Worm (Caenorhabditis elegans) whole organism, early embryonic: ENCODE results near the gene gcy-8.

Source experiments
- B0310.2 ChIP-seq: sonication (generic microtip); optimal IDR thresholded peaks from 2 replicates; lab custom pipeline; 2016; ENCODE audit warnings: mild to moderate bottlenecking, missing genetic modification characterization, missing compliant biosample characterization
- F13C5.2 ChIP-seq: sonication (generic microtip); optimal IDR thresholded peaks from 2 replicates; lab custom pipeline; 2017; ENCODE audit warnings: mild to moderate bottlenecking, missing genetic modification characterization, inconsistent platforms, missing compliant biosample characterization
- aly-1 ChIP-seq: sonication (generic microtip); optimal IDR thresholded peaks from 2 replicates; lab custom pipeline; 2016; ENCODE audit warnings: missing genetic modification characterization, missing compliant biosample characterization
- ama-1 ChIP-seq: fragments of 150-350 bp; optimal IDR thresholded peaks from 2 replicates; lab custom pipeline; 2014
- ceh-36 ChIP-seq: sonication (generic microtip); optimal IDR thresholded peaks from 2 replicates; lab custom pipeline; 2016; ENCODE audit warnings: missing genetic modification characterization, inconsistent platforms, missing compliant biosample characterization
- ets-7 ChIP-seq: sonication (generic microtip); optimal IDR thresholded peaks from 2 replicates; lab custom pipeline; 2016; ENCODE audit warnings: missing genotype, missing genetic modification characterization, missing compliant biosample characterization
- hmg-4 ChIP-seq: fragments of 200-800 bp; sonication (Bioruptor generic); optimal IDR thresholded peaks from 2 replicates; lab custom pipeline; 2018; ENCODE audit warnings: mild to moderate bottlenecking, missing genetic modification characterization, missing compliant biosample characterization
- hnd-1 ChIP-seq: sonication (generic microtip); optimal IDR thresholded peaks from 2 replicates; lab custom pipeline; 2016; ENCODE audit warnings: missing genetic modification characterization, missing compliant biosample characterization
- pes-1 ChIP-seq: fragments of 200-800 bp; sonication (Bioruptor generic); IDR thresholded peaks from 2 replicates; pipeline ENCODE4 v1.3.6; 2022; ENCODE audit warnings: missing genetic modification reagents, missing genetic modification characterization, missing compliant biosample characterization
- scrt-1 ChIP-seq: fragments of 200-800 bp; sonication (Bioruptor generic); IDR thresholded peaks from 2 replicates; pipeline ENCODE4 v1.3.6; 2022; ENCODE audit warnings: missing genetic modification characterization, missing compliant biosample characterization
- tra-4 ChIP-seq: sonication (generic microtip); optimal IDR thresholded peaks from 2 replicates; lab custom pipeline; 2017; ENCODE audit warnings: missing genetic modification characterization, missing compliant biosample characterization

DNA sequence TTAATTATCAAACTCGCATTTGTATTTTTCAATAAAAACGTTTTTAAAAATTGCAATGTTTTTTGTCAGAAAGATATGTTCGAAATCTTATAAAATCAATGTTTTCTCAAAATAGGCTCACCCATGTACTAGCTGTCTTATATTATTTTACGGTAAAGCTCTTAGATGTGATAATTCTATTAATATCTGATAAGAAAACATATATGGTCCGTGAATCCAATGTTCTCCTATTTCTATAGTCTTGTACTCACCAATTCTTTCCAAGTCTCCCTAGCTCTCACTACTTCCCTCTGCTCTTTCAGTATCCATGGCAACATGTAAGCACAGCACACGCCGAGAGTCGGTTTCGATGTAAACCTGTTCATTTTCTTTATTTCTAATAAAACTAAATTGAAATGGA lies 5.8 kb downstream of the gcy-8 start, which contains the start of gene bbs-2:
- TF ChIP-seq ama-1 (lab: Kevin White, UChicago) = no peak
- no peak for TF ChIP-seq hnd-1 (tag; lab: Kevin White, UChicago)
- TF ChIP-seq F13C5.2 (tag; lab: Kevin White, UChicago) = no peak
- TF ChIP-seq B0310.2 (tag; lab: Kevin White, UChicago) = no peak
- TF ChIP-seq scrt-1 (GFP tag; lab: Robert Waterston, UW) = no peak
- TF ChIP-seq tra-4 (tag; lab: Kevin White, UChicago) = no peak
- TF ChIP-seq ceh-36 (tag; lab: Kevin White, UChicago) = no peak
- no peak for TF ChIP-seq aly-1 (tag; lab: Kevin White, UChicago)
- TF ChIP-seq ets-7 = no peak
- no peak for TF ChIP-seq hmg-4 (GFP tag; lab: Kevin White, UChicago)
- no peak for TF ChIP-seq pes-1
